Worm (Caenorhabditis elegans) whole organism, early embryonic: ENCODE results near the gene T28C12.2.

Source experiments
- B0310.2 ChIP-seq: sonication (generic microtip); optimal IDR thresholded peaks from 2 replicates; lab custom pipeline; 2016; ENCODE audit warnings: mild to moderate bottlenecking, missing genetic modification characterization, missing compliant biosample characterization
- F13C5.2 ChIP-seq: sonication (generic microtip); optimal IDR thresholded peaks from 2 replicates; lab custom pipeline; 2017; ENCODE audit warnings: mild to moderate bottlenecking, missing genetic modification characterization, inconsistent platforms, missing compliant biosample characterization
- aly-1 ChIP-seq: sonication (generic microtip); optimal IDR thresholded peaks from 2 replicates; lab custom pipeline; 2016; ENCODE audit warnings: missing genetic modification characterization, missing compliant biosample characterization
- ama-1 ChIP-seq: fragments of 150-350 bp; optimal IDR thresholded peaks from 2 replicates; lab custom pipeline; 2014
- ceh-13 ChIP-seq: fragments of 200-800 bp; sonication (Bioruptor generic); optimal IDR thresholded peaks from 2 replicates; lab custom pipeline; 2018; ENCODE audit warnings: mild to moderate bottlenecking, missing genetic modification characterization, missing compliant biosample characterization
- ceh-36 ChIP-seq: sonication (generic microtip); optimal IDR thresholded peaks from 2 replicates; lab custom pipeline; 2016; ENCODE audit warnings: missing genetic modification characterization, inconsistent platforms, missing compliant biosample characterization
- ets-7 ChIP-seq: sonication (generic microtip); optimal IDR thresholded peaks from 2 replicates; lab custom pipeline; 2016; ENCODE audit warnings: missing genotype, missing genetic modification characterization, missing compliant biosample characterization
- flt-1 ChIP-seq: fragments of 200-800 bp; sonication (Bioruptor generic); IDR thresholded peaks from 2 replicates; pipeline ENCODE4 v1.3.6; 2022; ENCODE audit warnings: missing genetic modification characterization, missing compliant biosample characterization
- hmbx-1 ChIP-seq: sonication (generic microtip); optimal IDR thresholded peaks from 2 replicates; lab custom pipeline; 2016; ENCODE audit warnings: mild to moderate bottlenecking, missing genetic modification characterization, missing compliant biosample characterization
- hmg-4 ChIP-seq: fragments of 200-800 bp; sonication (Bioruptor generic); optimal IDR thresholded peaks from 2 replicates; lab custom pipeline; 2018; ENCODE audit warnings: mild to moderate bottlenecking, missing genetic modification characterization, missing compliant biosample characterization
- hnd-1 ChIP-seq: sonication (generic microtip); optimal IDR thresholded peaks from 2 replicates; lab custom pipeline; 2016; ENCODE audit warnings: missing genetic modification characterization, missing compliant biosample characterization
- sea-1 ChIP-seq: fragments of 200-800 bp; sonication (Bioruptor generic); conservative IDR thresholded peaks from 2 replicates; pipeline ENCODE4 v1.3.6; 2022; ENCODE audit warnings: missing genetic modification characterization, missing compliant biosample characterization
- tbx-37 ChIP-seq: fragments of 200-800 bp; sonication (Bioruptor generic); conservative IDR thresholded peaks from 2 replicates; pipeline ENCODE4 v1.3.6; 2022; ENCODE audit warnings: missing genetic modification reagents, missing genetic modification characterization, missing compliant biosample characterization

ce11 chrV:6348133-6348532 lies 19.1 kb downstream of the T28C12.2 start:
- TF ChIP-seq ama-1 (lab: Kevin White, UChicago) (no peak), hmg-4 (no peak), hnd-1 (tag; lab: Kevin White, UChicago) (no peak), sea-1 (GFP tag; lab: Robert Waterston, UW) (no peak), F13C5.2 (tag; lab: Kevin White, UChicago) (no peak), tbx-37 (no peak), B0310.2 (tag; lab: Kevin White, UChicago) (no peak), flt-1 (GFP tag; lab: Robert Waterston, UW) (no peak), ceh-36 (tag; lab: Kevin White, UChicago) (no peak), ets-7 (tag; lab: Kevin White, UChicago) (no peak), ceh-13 (GFP tag; lab: Kevin White, UChicago) (no peak), aly-1 (tag; lab: Kevin White, UChicago) (no peak), hmbx-1 (tag; lab: Kevin White, UChicago) (no peak)
